Fruit fly (Drosophila melanogaster) whole organism, prepupa: ENCODE measurements around the gene cana.

ENCODE experiments used
- CG10631 ChIP-seq: fragments of 200-800 bp; sonication (Bioruptor generic); optimal IDR thresholded peaks from 2 replicates; lab custom pipeline; 2016; ENCODE audit warnings: missing biosample characterization, missing genetic modification characterization
- CG11294 ChIP-seq: fragments of 200-800 bp; sonication (Bioruptor generic); IDR thresholded peaks from 2 replicates; pipeline ENCODE4 v1.3.6; 2022; ENCODE audit warnings: missing biosample characterization, missing genetic modification characterization
- CG11762 ChIP-seq: fragments of 200-800 bp; sonication (Bioruptor generic); optimal IDR thresholded peaks from 3 replicates; lab custom pipeline; 2016; ENCODE audit warnings: missing biosample characterization, missing genetic modification characterization; ENCODE audit not compliant: insufficient read depth
- CG11902 ChIP-seq: fragments of 200-800 bp; sonication (Bioruptor generic); optimal IDR thresholded peaks from 3 replicates; lab custom pipeline; 2016; ENCODE audit warnings: missing biosample characterization, missing genetic modification characterization
- CG15336 ChIP-seq: fragments of 200-800 bp; sonication (Bioruptor generic); IDR thresholded peaks from 2 replicates; pipeline ENCODE4 v1.3.6; 2022; ENCODE audit warnings: missing biosample characterization, missing genetic modification characterization
- CG1621 ChIP-seq: fragments of 200-800 bp; sonication (Bioruptor generic); optimal IDR thresholded peaks from 3 replicates; lab custom pipeline; 2018; ENCODE audit warnings: missing biosample characterization, mild to moderate bottlenecking, missing genetic modification characterization
- CG16779 ChIP-seq: fragments of 200-800 bp; sonication (Bioruptor generic); optimal IDR thresholded peaks from 3 replicates; lab custom pipeline; 2017; ENCODE audit warnings: missing biosample characterization, mild to moderate bottlenecking, missing genetic modification characterization
- CG3032 ChIP-seq: fragments of 200-800 bp; optimal IDR thresholded peaks from 2 replicates; lab custom pipeline; 2019; ENCODE audit warnings: missing biosample characterization, mild to moderate bottlenecking, missing genetic modification characterization, moderate library complexity
- CG31627 ChIP-seq: fragments of 200-800 bp; sonication (Bioruptor generic); optimal IDR thresholded peaks from 3 replicates; lab custom pipeline; 2016; ENCODE audit warnings: missing biosample characterization, missing genetic modification characterization
- CG32006 ChIP-seq: fragments of 200-800 bp; sonication (Bioruptor generic); optimal IDR thresholded peaks from 3 replicates; lab custom pipeline; 2017; ENCODE audit warnings: missing biosample characterization, mild to moderate bottlenecking, missing genetic modification characterization
- CG3919 ChIP-seq: fragments of 200-800 bp; sonication (Bioruptor generic); optimal IDR thresholded peaks from 3 replicates; lab custom pipeline; 2016; ENCODE audit warnings: missing biosample characterization, missing genetic modification characterization
- CG4318 ChIP-seq: fragments of 200-800 bp; sonication (Bioruptor generic); optimal IDR thresholded peaks from 3 replicates; lab custom pipeline; 2017; ENCODE audit warnings: missing biosample characterization, mild to moderate bottlenecking, missing genetic modification characterization
- CG6163 ChIP-seq: fragments of 200-800 bp; sonication (Bioruptor generic); IDR thresholded peaks from 3 replicates; pipeline ENCODE4 v1.3.6; 2022; ENCODE audit warnings: missing biosample characterization, missing genetic modification characterization
- CG6792 ChIP-seq: fragments of 200-800 bp; sonication (Bioruptor generic); optimal IDR thresholded peaks from 3 replicates; lab custom pipeline; 2016; ENCODE audit warnings: missing biosample characterization, missing genetic modification characterization
- CG6808 ChIP-seq: fragments of 200-800 bp; sonication (Bioruptor generic); optimal IDR thresholded peaks from 3 replicates; lab custom pipeline; 2017; ENCODE audit warnings: missing biosample characterization, missing genetic modification characterization, mild to moderate bottlenecking, moderate library complexity, missing genetic modification reagents
- CG6854 ChIP-seq: fragments of 200-800 bp; sonication (Bioruptor generic); optimal IDR thresholded peaks from 2 replicates; lab custom pipeline; 2017; ENCODE audit warnings: missing biosample characterization, mild to moderate bottlenecking, missing genetic modification characterization
- CG7368 ChIP-seq: fragments of 200-800 bp; sonication (Bioruptor generic); optimal IDR thresholded peaks from 3 replicates; lab custom pipeline; 2016; ENCODE audit warnings: missing biosample characterization, missing genetic modification characterization
- CG8119 ChIP-seq: fragments of 200-800 bp; sonication (Bioruptor generic); IDR thresholded peaks from 3 replicates; pipeline ENCODE4 v1.3.6; 2022; ENCODE audit warnings: missing biosample characterization, missing genetic modification characterization
- CG8632 ChIP-seq: fragments of 200-800 bp; sonication (Bioruptor generic); optimal IDR thresholded peaks from 3 replicates; lab custom pipeline; 2016; ENCODE audit warnings: missing biosample characterization, missing genetic modification characterization
- Eip75B ChIP-seq: fragments of 200-800 bp; sonication (Bioruptor generic); optimal IDR thresholded peaks from 3 replicates; lab custom pipeline; 2016; ENCODE audit warnings: missing biosample characterization, missing genetic modification characterization
- Eip78C ChIP-seq: fragments of 200-800 bp; sonication (Bioruptor generic); peaks from one replicate; lab custom pipeline; 2016; ENCODE audit warnings: missing biosample characterization, missing genetic modification characterization
- Eip93F ChIP-seq: fragments of 200-800 bp; sonication (Bioruptor generic); optimal IDR thresholded peaks from 2 replicates; lab custom pipeline; 2016; ENCODE audit warnings: missing biosample characterization, mild to moderate bottlenecking, missing genetic modification characterization
- Ets21C ChIP-seq: fragments of 200-800 bp; sonication (Bioruptor generic); optimal IDR thresholded peaks from 3 replicates; lab custom pipeline; 2016; ENCODE audit warnings: missing biosample characterization, missing genetic modification characterization
- Ets96B ChIP-seq: fragments of 200-800 bp; optimal IDR thresholded peaks from 2 replicates; lab custom pipeline; 2019; ENCODE audit warnings: missing biosample characterization, mild to moderate bottlenecking, missing genetic modification characterization, moderate library complexity
- Gug ChIP-seq: fragments of 200-800 bp; sonication (Bioruptor generic); IDR thresholded peaks from 2 replicates; pipeline ENCODE4 v1.3.6; 2022; ENCODE audit warnings: missing biosample characterization, missing genetic modification characterization
- Hr38 ChIP-seq: sonication (Bioruptor generic); optimal IDR thresholded peaks from 2 replicates; lab custom pipeline; 2016; ENCODE audit warnings: missing biosample characterization, missing genetic modification characterization
- Hr39 ChIP-seq: fragments of 200-800 bp; sonication (Bioruptor generic); optimal IDR thresholded peaks from 2 replicates; lab custom pipeline; 2016; ENCODE audit warnings: missing biosample characterization, missing genetic modification characterization
- Hr4 ChIP-seq: fragments of 200-800 bp; sonication (Bioruptor generic); optimal IDR thresholded peaks from 3 replicates; lab custom pipeline; 2016; ENCODE audit warnings: missing biosample characterization, missing genetic modification characterization
- Met ChIP-seq: fragments of 200-800 bp; sonication (Bioruptor generic); optimal IDR thresholded peaks from 3 replicates; lab custom pipeline; 2016; ENCODE audit warnings: missing biosample characterization, missing genetic modification characterization
- Smox ChIP-seq: fragments of 200-800 bp; sonication (Bioruptor generic); optimal IDR thresholded peaks from 3 replicates; lab custom pipeline; 2016; ENCODE audit warnings: missing biosample characterization, missing genetic modification characterization
- Sox102F ChIP-seq: fragments of 200-800 bp; sonication (Bioruptor generic); optimal IDR thresholded peaks from 2 replicates; lab custom pipeline; 2016; ENCODE audit warnings: missing biosample characterization, mild to moderate bottlenecking, missing genetic modification characterization
- Sox14 ChIP-seq: fragments of 200-800 bp; sonication (Bioruptor generic); optimal IDR thresholded peaks from 3 replicates; lab custom pipeline; 2016; ENCODE audit warnings: missing biosample characterization, missing genetic modification characterization
- Sox15 ChIP-seq: fragments of 200-800 bp; sonication (Bioruptor generic); optimal IDR thresholded peaks from 3 replicates; lab custom pipeline; 2016; ENCODE audit warnings: missing biosample characterization, missing genetic modification characterization
- acj6 ChIP-seq: fragments of 200-800 bp; sonication (Bioruptor generic); optimal IDR thresholded peaks from 3 replicates; lab custom pipeline; 2016; ENCODE audit warnings: missing biosample characterization, missing genetic modification characterization
- cyc ChIP-seq: fragments of 200-800 bp; sonication (Bioruptor generic); optimal IDR thresholded peaks from 3 replicates; lab custom pipeline; 2016; ENCODE audit warnings: missing biosample characterization, missing genetic modification characterization
- dac ChIP-seq: fragments of 200-800 bp; sonication (Bioruptor generic); optimal IDR thresholded peaks from 2 replicates; lab custom pipeline; 2017; ENCODE audit warnings: missing biosample characterization, mild to moderate bottlenecking, missing genetic modification characterization
- dsx ChIP-seq: fragments of 200-800 bp; optimal IDR thresholded peaks from 3 replicates; lab custom pipeline; 2019; ENCODE audit warnings: missing biosample characterization, mild to moderate bottlenecking, missing genetic modification characterization, moderate library complexity; ENCODE audit not compliant: poor library complexity, severe bottlenecking
- eg ChIP-seq: fragments of 200-800 bp; sonication (Bioruptor generic); IDR thresholded peaks from 3 replicates; pipeline ENCODE4 v1.3.6; 2022; ENCODE audit warnings: missing biosample characterization, missing genetic modification characterization
- esn ChIP-seq: fragments of 200-800 bp; sonication (Bioruptor generic); optimal IDR thresholded peaks from 2 replicates; lab custom pipeline; 2016; ENCODE audit warnings: missing biosample characterization, mild to moderate bottlenecking, missing genetic modification characterization, moderate library complexity
- fd59A ChIP-seq: fragments of 200-800 bp; sonication (Bioruptor generic); optimal IDR thresholded peaks from 2 replicates; lab custom pipeline; 2017; ENCODE audit warnings: missing biosample characterization, mild to moderate bottlenecking, missing genetic modification characterization, missing genetic modification reagents
- fd85E ChIP-seq: fragments of 200-800 bp; sonication (Bioruptor generic); optimal IDR thresholded peaks from 3 replicates; lab custom pipeline; 2016; ENCODE audit warnings: missing biosample characterization, missing genetic modification characterization
- net ChIP-seq: fragments of 200-800 bp; sonication (Bioruptor generic); optimal IDR thresholded peaks from 3 replicates; lab custom pipeline; 2016; ENCODE audit warnings: missing biosample characterization, missing genetic modification characterization
- pdm3 ChIP-seq: fragments of 200-800 bp; sonication (Bioruptor generic); optimal IDR thresholded peaks from 3 replicates; lab custom pipeline; 2016; ENCODE audit warnings: missing biosample characterization, missing genetic modification characterization
- salr ChIP-seq, 2 experiments: fragments of 200-800 bp; sonication (Bioruptor generic); optimal IDR thresholded peaks; 3 replicates each; lab custom pipeline; 2016 to 2018; ENCODE audit warnings: missing biosample characterization in 2 of 2, missing genetic modification characterization in 2 of 2, mild to moderate bottlenecking in 1 of 2
- spab ChIP-seq: fragments of 200-800 bp; sonication (Bioruptor generic); optimal IDR thresholded peaks from 2 replicates; lab custom pipeline; 2017; ENCODE audit warnings: missing biosample characterization, mild to moderate bottlenecking, missing genetic modification characterization, missing genetic modification reagents
- ss ChIP-seq, 2 experiments: fragments of 200-800 bp; sonication (Bioruptor generic); optimal IDR thresholded peaks; 2 replicates in 1 of 2; 3 replicates in 1 of 2; lab custom pipeline; 2017 to 2018; ENCODE audit warnings: mild to moderate bottlenecking in 2 of 2, missing biosample characterization in 2 of 2, missing genetic modification characterization in 2 of 2, moderate library complexity in 1 of 2
- svp ChIP-seq: fragments of 200-800 bp; sonication (Bioruptor generic); peaks from one replicate; lab custom pipeline; 2016; ENCODE audit warnings: missing biosample characterization, missing genetic modification characterization
- topi ChIP-seq: fragments of 200-800 bp; sonication (Bioruptor generic); optimal IDR thresholded peaks from 3 replicates; lab custom pipeline; 2016; ENCODE audit warnings: missing biosample characterization, missing genetic modification characterization

The cana gene

DNA sequence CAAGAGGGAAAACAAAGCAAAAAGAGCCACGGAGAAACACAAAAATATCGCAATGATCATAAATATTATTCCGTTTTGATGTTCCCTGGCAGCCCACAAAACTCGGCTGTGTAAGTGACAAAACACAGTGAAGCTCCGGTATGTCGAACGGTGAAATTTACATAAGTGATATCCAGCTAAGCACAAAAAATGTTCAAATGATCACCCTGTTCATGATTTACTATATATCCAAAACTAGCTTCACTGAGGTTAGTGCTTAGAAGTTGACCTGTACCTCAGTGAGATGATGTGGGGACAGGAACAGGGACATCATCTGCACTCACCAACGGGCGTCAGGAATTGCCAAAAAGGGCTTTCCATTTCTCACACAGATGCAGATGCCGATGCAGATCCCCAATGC is 36.5 kb downstream of the cana start (continued):
- TF ChIP-seq Eip78C (GFP tag; lab: Kevin White, UChicago) (peak; percentile 66), fd59A (GFP tag; lab: Kevin White, UChicago) (peak; percentile 12), spab (no peak), CG8632 (GFP tag; lab: Kevin White, UChicago) (peak; percentile 51), dac (GFP tag; lab: Kevin White, UChicago) (no peak), CG6792 (GFP tag; lab: Kevin White, UChicago) (peak; percentile 70), salr (GFP tag; optimal IDR thresholded peaks at IDR 0.05; lab: Kevin White, UChicago) (peak in 1 of 2 experiments; percentile 10), CG4318 (no peak), CG11762 (GFP tag; lab: Kevin White, UChicago) (peak; percentile 2), dsx (GFP tag; lab: Kevin White, UChicago) (no peak), Ets21C (peak; percentile 64), eg (no peak), CG32006 (GFP tag; lab: Kevin White, UChicago) (no peak), Ets96B (tag; lab: Kevin White, UChicago) (no peak), Hr39 (GFP tag; lab: Kevin White, UChicago) (peak; percentile 87), CG3919 (peak; percentile 70), ss (GFP tag; optimal IDR thresholded peaks at IDR 0.05; lab: Kevin White, UChicago) (peak in 1 of 2 experiments; percentile 6), Eip93F (GFP tag; lab: Kevin White, UChicago) (peak; percentile 43)

DNA sequence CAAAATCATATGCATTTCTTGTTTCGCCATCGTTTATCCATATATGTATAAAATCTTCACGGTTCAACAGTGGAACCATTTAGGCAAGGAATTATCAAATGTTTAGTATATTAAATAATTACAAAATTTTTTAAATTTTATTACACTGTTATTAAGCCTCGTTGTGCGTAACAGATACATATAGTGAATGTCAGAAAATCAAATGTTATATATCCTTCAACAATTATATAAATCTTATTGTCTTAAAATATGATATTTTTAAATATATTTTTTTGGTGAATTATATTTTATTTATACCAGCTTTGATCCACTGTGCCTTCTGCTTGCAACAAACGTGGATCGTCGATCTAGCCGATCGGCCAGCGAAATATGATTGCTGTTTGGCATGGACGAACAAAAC is 37.5 kb downstream of the cana start:
- TF ChIP-seq CG11762 (GFP tag; lab: Kevin White, UChicago) (no peak), cyc (no peak), Eip78C (GFP tag; lab: Kevin White, UChicago) (peak; percentile 58), CG32006 (GFP tag; lab: Kevin White, UChicago) (peak; percentile 71), CG1621 (tag; lab: Kevin White, UChicago) (no peak), Ets96B (tag; lab: Kevin White, UChicago) (peak; percentile 14), Eip75B (GFP tag; lab: Kevin White, UChicago) (no peak), Sox102F (GFP tag; lab: Kevin White, UChicago) (no peak), acj6 (GFP tag; lab: Kevin White, UChicago) (peak; percentile 38), CG11902 (GFP tag; lab: Kevin White, UChicago) (no peak), CG4318 (no peak), CG3919 (no peak), dsx (GFP tag; lab: Kevin White, UChicago) (no peak), dac (GFP tag; lab: Kevin White, UChicago) (no peak), CG16779 (tag; lab: Kevin White, UChicago) (no peak), esn (GFP tag; lab: Kevin White, UChicago) (no peak), fd85E (GFP tag; lab: Kevin White, UChicago) (no peak), CG6854 (GFP tag; lab: Kevin White, UChicago) (no peak), CG31627 (GFP tag; lab: Kevin White, UChicago) (no peak), CG8119 (GFP tag; lab: Robert Waterston, UW) (peak; percentile 54; the same call in 2 of the 3 replicates), eg (no peak), CG8632 (GFP tag; lab: Kevin White, UChicago) (peak; percentile 38), Sox15 (no peak), Ets21C (no peak), Met (GFP tag; lab: Kevin White, UChicago) (no peak), CG11294 (GFP tag; lab: Robert Waterston, UW) (no peak), net (GFP tag; lab: Kevin White, UChicago) (peak; percentile 58), Hr4 (GFP tag; lab: Kevin White, UChicago) (no peak), topi (GFP tag; lab: Kevin White, UChicago) (no peak), salr (GFP tag; optimal IDR thresholded peaks at IDR 0.05; lab: Kevin White, UChicago) (peak in 1 of 2 experiments; percentile 47), CG15336 (GFP tag; lab: Robert Waterston, UW) (no peak; the same call in 1 of the 2 replicates), CG7368 (GFP tag; lab: Kevin White, UChicago) (no peak), CG3032 (peak; percentile 10), Sox14 (GFP tag; lab: Kevin White, UChicago) (no peak), CG10631 (GFP tag; lab: Kevin White, UChicago) (peak; percentile 43), CG6163 (GFP tag; lab: Robert Waterston, UW) (peak; percentile 29; the same call in 1 of the 3 replicates), Eip93F (GFP tag; lab: Kevin White, UChicago) (no peak), pdm3 (GFP tag; lab: Kevin White, UChicago) (peak; percentile 6), svp (GFP tag; lab: Kevin White, UChicago) (no peak), Hr38 (GFP tag; lab: Kevin White, UChicago) (no peak), Gug (GFP tag; lab: Robert Waterston, UW) (no peak), Smox (no peak), CG6792 (GFP tag; lab: Kevin White, UChicago) (peak; percentile 12), CG6808 (GFP tag; lab: Kevin White, UChicago) (no peak)
